Fruit fly (Drosophila melanogaster) whole organism, embryonic: ENCODE data around the gene pros.

Experiments
- Abd-B ChIP-seq: fragments of 200-800 bp; sonication (Bioruptor generic); optimal IDR thresholded peaks from 2 replicates; lab custom pipeline; 2018; ENCODE audit warnings: missing biosample characterization, mild to moderate bottlenecking, missing genetic modification characterization, moderate library complexity
- BEAF-32 ChIP-seq: fragments of 200-800 bp; sonication (Bioruptor generic); optimal IDR thresholded peaks from 3 replicates; lab custom pipeline; 2017; ENCODE audit warnings: missing biosample characterization, missing genetic modification characterization, mild to moderate bottlenecking, moderate library complexity, missing genetic modification reagents
- Bgb ChIP-seq: fragments of 200-800 bp; sonication (Bioruptor generic); IDR thresholded peaks from 2 replicates; pipeline ENCODE4 v1.3.6; 2022; ENCODE audit warnings: missing biosample characterization, missing genetic modification characterization; ENCODE audit not compliant: partially characterized antibody
- CG10267 ChIP-seq: fragments of 200-800 bp; sonication (Bioruptor generic); optimal IDR thresholded peaks from 2 replicates; lab custom pipeline; 2018; ENCODE audit warnings: missing biosample characterization, mild to moderate bottlenecking, missing genetic modification characterization, moderate library complexity
- CG12219 ChIP-seq: fragments of 200-800 bp; sonication (Bioruptor generic); optimal IDR thresholded peaks from 3 replicates; lab custom pipeline; 2018; ENCODE audit warnings: missing biosample characterization, mild to moderate bottlenecking, missing genetic modification characterization
- CG13287 ChIP-seq: fragments of 200-800 bp; sonication (Bioruptor generic); IDR thresholded peaks from 2 replicates; pipeline ENCODE4 v1.3.6; 2022; ENCODE audit warnings: missing biosample characterization, missing genetic modification characterization; ENCODE audit not compliant: partially characterized antibody
- CG13894 ChIP-seq: fragments of 200-800 bp; sonication (Bioruptor generic); optimal IDR thresholded peaks from 3 replicates; lab custom pipeline; 2018; ENCODE audit warnings: missing biosample characterization, mild to moderate bottlenecking, missing genetic modification characterization, moderate library complexity
- CG15514 ChIP-seq: fragments of 200-800 bp; sonication (Bioruptor generic); optimal IDR thresholded peaks from 3 replicates; lab custom pipeline; 2017; ENCODE audit warnings: missing biosample characterization, missing genetic modification characterization, mild to moderate bottlenecking, moderate library complexity, missing genetic modification reagents
- CG17359 ChIP-seq: fragments of 200-800 bp; sonication (Bioruptor generic); optimal IDR thresholded peaks from 3 replicates; lab custom pipeline; 2018; ENCODE audit warnings: missing biosample characterization, mild to moderate bottlenecking, missing genetic modification characterization, moderate library complexity
- CG2120 ChIP-seq: fragments of 200-800 bp; sonication (Bioruptor generic); optimal IDR thresholded peaks from 3 replicates; lab custom pipeline; 2016; ENCODE audit warnings: missing biosample characterization, missing genetic modification characterization
- CG32532 ChIP-seq: fragments of 200-800 bp; sonication (Bioruptor generic); IDR thresholded peaks from 2 replicates; pipeline ENCODE4 v1.3.6; 2022; ENCODE audit warnings: missing biosample characterization, missing genetic modification characterization
- CG34224 ChIP-seq: fragments of 200-800 bp; sonication (Bioruptor generic); IDR thresholded peaks from 3 replicates; pipeline ENCODE4 v1.3.6; 2022; ENCODE audit warnings: missing biosample characterization, missing genetic modification characterization; ENCODE audit not compliant: partially characterized antibody
- CG7928 ChIP-seq: fragments of 200-800 bp; sonication (Bioruptor generic); optimal IDR thresholded peaks from 2 replicates; lab custom pipeline; 2017; ENCODE audit warnings: missing biosample characterization, mild to moderate bottlenecking, missing genetic modification characterization
- CG9932 ChIP-seq: fragments of 200-800 bp; sonication (Bioruptor generic); IDR thresholded peaks from 2 replicates; pipeline ENCODE4 v1.3.6; 2022; ENCODE audit warnings: missing biosample characterization, missing genetic modification characterization
- Dip2 ChIP-seq: fragments of 200-800 bp; sonication (Bioruptor generic); IDR thresholded peaks from 2 replicates; pipeline ENCODE4 v1.3.6; 2022; ENCODE audit warnings: missing biosample characterization, missing genetic modification characterization
- Dll ChIP-seq: fragments of 200-800 bp; sonication (Bioruptor generic); IDR thresholded peaks from 4 replicates; pipeline ENCODE4 v1.3.6; 2022; ENCODE audit warnings: missing biosample characterization, missing genetic modification characterization; ENCODE audit not compliant: partially characterized antibody
- Dp ChIP-seq: fragments of 200-800 bp; sonication (Bioruptor generic); optimal IDR thresholded peaks from 2 replicates; lab custom pipeline; 2018; ENCODE audit warnings: missing biosample characterization, mild to moderate bottlenecking, missing genetic modification characterization, moderate library complexity
- Dref ChIP-seq: fragments of 200-800 bp; sonication (Bioruptor generic); IDR thresholded peaks from 2 replicates; pipeline ENCODE4 v1.3.6; 2022; ENCODE audit warnings: missing biosample characterization, missing genetic modification characterization
- E2f2 ChIP-seq: fragments of 200-800 bp; sonication (Bioruptor generic); IDR thresholded peaks from 2 replicates; pipeline ENCODE4 v1.3.6; 2022; ENCODE audit warnings: missing biosample characterization, missing genetic modification characterization
- MBD-R2 ChIP-seq: fragments of 200-800 bp; sonication (Bioruptor generic); IDR thresholded peaks from 2 replicates; pipeline ENCODE4 v1.3.6; 2022; ENCODE audit warnings: missing biosample characterization, missing genetic modification characterization
- MESR4 ChIP-seq: fragments of 200-800 bp; sonication (Bioruptor generic); optimal IDR thresholded peaks from 2 replicates; lab custom pipeline; 2018; ENCODE audit warnings: missing biosample characterization, mild to moderate bottlenecking, missing genetic modification characterization, moderate library complexity
- Med ChIP-seq: fragments of 200-800 bp; sonication (Bioruptor generic); peaks from one replicate; lab custom pipeline; 2016; ENCODE audit warnings: missing biosample characterization, missing genetic modification characterization, mild to moderate bottlenecking, inconsistent platforms, moderate library complexity
- Oli ChIP-seq: fragments of 200-800 bp; sonication (Bioruptor generic); optimal IDR thresholded peaks from 2 replicates; lab custom pipeline; 2018; ENCODE audit warnings: missing biosample characterization, mild to moderate bottlenecking, missing genetic modification characterization, moderate library complexity
- Scr ChIP-seq: fragments of 200-800 bp; sonication (Bioruptor generic); IDR thresholded peaks from 2 replicates; pipeline ENCODE4 v1.3.6; 2022; ENCODE audit warnings: missing biosample characterization, missing genetic modification characterization; ENCODE audit not compliant: partially characterized antibody
- Sry-δ ChIP-seq: fragments of 200-800 bp; sonication (Bioruptor generic); optimal IDR thresholded peaks from 2 replicates; lab custom pipeline; 2016; ENCODE audit warnings: missing biosample characterization, missing genetic modification characterization
- amos ChIP-seq: fragments of 200-800 bp; sonication (Bioruptor generic); IDR thresholded peaks from 2 replicates; pipeline ENCODE4 v1.3.6; 2022; ENCODE audit warnings: missing biosample characterization, missing genetic modification characterization; ENCODE audit not compliant: partially characterized antibody
- cato ChIP-seq: fragments of 200-800 bp; sonication (Bioruptor generic); optimal IDR thresholded peaks from 2 replicates; lab custom pipeline; 2016; ENCODE audit warnings: missing biosample characterization, missing genetic modification characterization, borderline replicate concordance
- crp ChIP-seq, 2 experiments: fragments of 200-800 bp; sonication (Bioruptor generic); optimal IDR thresholded peaks; 2 replicates in 1 of 2; 3 replicates in 1 of 2; lab custom pipeline; 2017; ENCODE audit warnings: missing biosample characterization in 2 of 2, missing genetic modification characterization in 2 of 2, mild to moderate bottlenecking in 1 of 2, moderate library complexity in 1 of 2
- dm ChIP-seq: fragments of 200-800 bp; sonication (Bioruptor generic); optimal IDR thresholded peaks from 3 replicates; lab custom pipeline; 2016; ENCODE audit warnings: missing biosample characterization, missing genetic modification characterization
- dpn ChIP-seq, 2 experiments: fragments of 200-800 bp; sonication (Bioruptor generic); optimal IDR thresholded peaks; 3 replicates each; lab custom pipeline; 2016; ENCODE audit warnings: missing biosample characterization in 2 of 2, missing genetic modification characterization in 2 of 2
- ems ChIP-seq: fragments of 200-800 bp; sonication (Bioruptor generic); optimal IDR thresholded peaks from 3 replicates; lab custom pipeline; 2016; ENCODE audit warnings: missing biosample characterization, missing genetic modification characterization
- gce ChIP-seq: fragments of 200-800 bp; sonication (Bioruptor generic); IDR thresholded peaks from 3 replicates; pipeline ENCODE4 v1.3.6; 2022; ENCODE audit warnings: missing biosample characterization, missing genetic modification characterization
- mam ChIP-seq: fragments of 200-800 bp; sonication (Bioruptor generic); optimal IDR thresholded peaks from 3 replicates; lab custom pipeline; 2016; ENCODE audit warnings: missing biosample characterization, missing genetic modification characterization
- mld ChIP-seq: fragments of 200-800 bp; sonication (Bioruptor generic); IDR thresholded peaks from 3 replicates; pipeline ENCODE4 v1.3.6; 2022; ENCODE audit warnings: missing biosample characterization, missing genetic modification characterization; ENCODE audit not compliant: partially characterized antibody
- nau ChIP-seq: fragments of 200-800 bp; sonication (Bioruptor generic); optimal IDR thresholded peaks from 3 replicates; lab custom pipeline; 2017; ENCODE audit warnings: missing biosample characterization, mild to moderate bottlenecking, missing genetic modification characterization, missing genetic modification reagents
- pzg ChIP-seq: fragments of 200-800 bp; sonication (Bioruptor generic); optimal IDR thresholded peaks from 3 replicates; lab custom pipeline; 2018; ENCODE audit warnings: missing biosample characterization, mild to moderate bottlenecking, missing genetic modification characterization, moderate library complexity
- rib ChIP-seq: fragments of 200-800 bp; sonication (Bioruptor generic); IDR thresholded peaks from 2 replicates; pipeline ENCODE4 v1.3.6; 2022; ENCODE audit warnings: missing biosample characterization, missing genetic modification characterization
- row ChIP-seq: fragments of 200-800 bp; sonication (Bioruptor generic); IDR thresholded peaks from 3 replicates; pipeline ENCODE4 v1.3.6; 2022; ENCODE audit warnings: missing biosample characterization, missing genetic modification characterization
- slbo ChIP-seq: fragments of 200-800 bp; sonication (Bioruptor generic); IDR thresholded peaks from 2 replicates; pipeline ENCODE4 v1.3.6; 2022; ENCODE audit warnings: missing biosample characterization, missing genetic modification characterization
- stwl ChIP-seq: fragments of 200-800 bp; sonication (Bioruptor generic); optimal IDR thresholded peaks from 3 replicates; lab custom pipeline; 2018; ENCODE audit warnings: missing biosample characterization, mild to moderate bottlenecking, missing genetic modification characterization, moderate library complexity
- trem ChIP-seq: fragments of 200-800 bp; optimal IDR thresholded peaks from 3 replicates; lab custom pipeline; 2019; ENCODE audit warnings: missing biosample characterization, mild to moderate bottlenecking, missing genetic modification characterization, moderate library complexity
- unc-4 ChIP-seq: fragments of 200-800 bp; sonication (Bioruptor generic); IDR thresholded peaks from 2 replicates; pipeline ENCODE4 v1.3.6; 2022; ENCODE audit warnings: missing biosample characterization, missing genetic modification characterization; ENCODE audit not compliant: partially characterized antibody
- vvl ChIP-seq: fragments of 200-800 bp; sonication (Bioruptor generic); IDR thresholded peaks from 2 replicates; pipeline ENCODE4 v1.3.6; 2022; ENCODE audit warnings: missing biosample characterization, missing genetic modification characterization
- z ChIP-seq: fragments of 200-800 bp; sonication (Bioruptor generic); IDR thresholded peaks from 3 replicates; pipeline ENCODE4 v1.3.6; 2022; ENCODE audit warnings: missing biosample characterization, missing genetic modification characterization
- zen2 ChIP-seq: fragments of 200-800 bp; sonication (Bioruptor generic); IDR thresholded peaks from 3 replicates; pipeline ENCODE4 v1.3.6; 2022; ENCODE audit warnings: missing biosample characterization, missing genetic modification characterization; ENCODE audit not compliant: partially characterized antibody

The pros gene

dm6 chr3R:11412371-11412770 lies 84.1 kb downstream of the pros start, which contains the start of gene Ipo9:
Gene Ipo9, plus strand, starts transcription at chr3R:11412522.
- peak; percentile 38 for TF ChIP-seq BEAF-32 (GFP tag; lab: Kevin White, UChicago)
- TF ChIP-seq CG10267, result peak; percentile 78
- peak; percentile 7 for TF ChIP-seq mam (GFP tag; lab: Kevin White, UChicago)
- TF ChIP-seq CG2120 (GFP tag; lab: Kevin White, UChicago), result peak; percentile 28
- no peak for TF ChIP-seq Abd-B
- 0 out of 2 replicates have a peak, but pooled peaks have one; percentile 20 for TF ChIP-seq slbo (GFP tag; lab: Robert Waterston, UW)
- peak; percentile 22; the same call in 1 of the 2 replicates for TF ChIP-seq CG32532
- peak; percentile 41 for TF ChIP-seq stwl (tag; lab: Kevin White, UChicago)
- TF ChIP-seq dpn (GFP tag; optimal IDR thresholded peaks at IDR 0.05; lab: Kevin White, UChicago), result no peak
- TF ChIP-seq cato (GFP tag; lab: Kevin White, UChicago), result no peak
- TF ChIP-seq CG9932 (GFP tag; lab: Robert Waterston, UW), result peak; percentile 14; the same call in 1 of the 2 replicates
- peak; percentile 79; the same call in 1 of the 2 replicates for TF ChIP-seq rib
- peak; percentile 44 for TF ChIP-seq CG13287 (GFP tag; lab: Robert Waterston, UW)
- no peak for TF ChIP-seq CG7928 (GFP tag; lab: Kevin White, UChicago)
- no peak for TF ChIP-seq gce (GFP tag; lab: Robert Waterston, UW)
- TF ChIP-seq trem, result peak; percentile 12
- TF ChIP-seq nau (GFP tag; lab: Kevin White, UChicago), result no peak
- peak; percentile 30; the same call in 1 of the 3 replicates for TF ChIP-seq CG34224 (GFP tag; lab: Robert Waterston, UW)
- peak; percentile 27; the same call in 2 of the 3 replicates for TF ChIP-seq row (GFP tag; lab: Robert Waterston, UW)
- no peak for TF ChIP-seq ems (GFP tag; lab: Kevin White, UChicago)
- TF ChIP-seq vvl, result 0 out of 2 replicates have a peak, but pooled peaks have one; percentile 16
- TF ChIP-seq Dll (GFP tag; lab: Robert Waterston, UW), result 0 out of 4 replicates have a peak, but pooled peaks have one; percentile 21
- TF ChIP-seq pzg (GFP tag; lab: Kevin White, UChicago), result peak; percentile 46
- peak; percentile 79 for TF ChIP-seq E2f2
- TF ChIP-seq z, result 0 out of 3 replicates have a peak, but pooled peaks have one; percentile 13
- peak in 1 of 2 experiments; percentile 37 for TF ChIP-seq crp (GFP tag; optimal IDR thresholded peaks at IDR 0.05; lab: Kevin White, UChicago)
- TF ChIP-seq amos (GFP tag; lab: Robert Waterston, UW), result peak; percentile 40; the same call in 1 of the 2 replicates
- peak; percentile 74 for TF ChIP-seq CG17359 (tag; lab: Kevin White, UChicago)
- peak; percentile 65 for TF ChIP-seq Dref (GFP tag; lab: Robert Waterston, UW)
- 0 out of 3 replicates have a peak, but pooled peaks have one; percentile 18 for TF ChIP-seq mld (GFP tag; lab: Robert Waterston, UW)
- peak; percentile 27 for TF ChIP-seq MESR4 (GFP tag; lab: Kevin White, UChicago)
- TF ChIP-seq Sry-δ (GFP tag; lab: Kevin White, UChicago), result peak; percentile 73
- no peak for TF ChIP-seq Oli (tag; lab: Kevin White, UChicago)
- 0 out of 2 replicates have a peak, but pooled peaks have one; percentile 33 for TF ChIP-seq unc-4 (GFP tag; lab: Robert Waterston, UW)
- TF ChIP-seq Bgb, result 0 out of 2 replicates have a peak, but pooled peaks have one; percentile 8
- peak; percentile 43 for TF ChIP-seq dm (GFP tag; lab: Kevin White, UChicago)
- TF ChIP-seq CG12219 (GFP tag; lab: Kevin White, UChicago), result no peak
- TF ChIP-seq Med (GFP tag; lab: Kevin White, UChicago), result peak; percentile 70
- peak; percentile 21 for TF ChIP-seq CG15514 (GFP tag; lab: Kevin White, UChicago)
- no peak for TF ChIP-seq CG13894 (tag; lab: Kevin White, UChicago)
- TF ChIP-seq Dp (GFP tag; lab: Kevin White, UChicago), result peak; percentile 61
- 0 out of 2 replicates have a peak, but pooled peaks have one; percentile 34 for TF ChIP-seq Scr (GFP tag; lab: Robert Waterston, UW)
- no peak for TF ChIP-seq zen2 (GFP tag; lab: Robert Waterston, UW)
- TF ChIP-seq Dip2, result no peak
- peak; percentile 84 for TF ChIP-seq MBD-R2
- TF ChIP-seq, all 482 proteins: peak for 33
